Fruit fly (Drosophila melanogaster) whole organism, embryonic: ENCODE measurements around the gene Etfb.

Experiments used
- Aef1 ChIP-seq: fragments of 200-800 bp; sonication (Bioruptor generic); IDR thresholded peaks from 3 replicates; pipeline ENCODE4 v1.3.6; 2022; ENCODE audit warnings: missing biosample characterization, missing genetic modification characterization
- Asciz ChIP-seq: fragments of 200-800 bp; sonication (Bioruptor generic); optimal IDR thresholded peaks from 2 replicates; lab custom pipeline; 2017; ENCODE audit warnings: missing biosample characterization, mild to moderate bottlenecking, missing genetic modification characterization, missing genetic modification reagents
- Atf-2 ChIP-seq: fragments of 200-800 bp; sonication (Bioruptor generic); optimal IDR thresholded peaks from 2 replicates; lab custom pipeline; 2016; ENCODE audit warnings: missing biosample characterization, missing genetic modification characterization
- B-H2 ChIP-seq: fragments of 200-800 bp; sonication (Bioruptor generic); optimal IDR thresholded peaks from 2 replicates; lab custom pipeline; 2018; ENCODE audit warnings: missing biosample characterization, mild to moderate bottlenecking, missing genetic modification characterization
- CG10654 ChIP-seq: fragments of 200-800 bp; sonication (Bioruptor generic); optimal IDR thresholded peaks from 2 replicates; lab custom pipeline; 2016; ENCODE audit warnings: missing biosample characterization, missing genetic modification characterization
- CG12071 ChIP-seq: fragments of 200-800 bp; sonication (Bioruptor generic); optimal IDR thresholded peaks from 3 replicates; lab custom pipeline; 2018; ENCODE audit warnings: missing biosample characterization, mild to moderate bottlenecking, missing genetic modification characterization
- CG12299 ChIP-seq: fragments of 200-800 bp; sonication (Bioruptor generic); optimal IDR thresholded peaks from 2 replicates; lab custom pipeline; 2018; ENCODE audit warnings: missing biosample characterization, mild to moderate bottlenecking, missing genetic modification characterization
- CG14014 ChIP-seq: fragments of 200-800 bp; sonication (Bioruptor generic); IDR thresholded peaks from 2 replicates; pipeline ENCODE4 v1.3.6; 2022; ENCODE audit warnings: missing biosample characterization, missing genetic modification characterization
- CG14441 ChIP-seq: fragments of 200-800 bp; sonication (Bioruptor generic); IDR thresholded peaks from 2 replicates; pipeline ENCODE4 v1.3.6; 2022; ENCODE audit warnings: missing biosample characterization, missing genetic modification characterization
- CG17328 ChIP-seq: fragments of 200-800 bp; sonication (Bioruptor generic); IDR thresholded peaks from 2 replicates; pipeline ENCODE4 v1.3.6; 2022; ENCODE audit warnings: missing biosample characterization, missing genetic modification characterization
- CG17829 ChIP-seq: fragments of 200-800 bp; optimal IDR thresholded peaks from 2 replicates; lab custom pipeline; 2019; ENCODE audit warnings: missing biosample characterization, mild to moderate bottlenecking, missing genetic modification characterization, moderate library complexity
- CG2199 ChIP-seq: fragments of 200-800 bp; sonication (Bioruptor generic); IDR thresholded peaks from 3 replicates; pipeline ENCODE4 v1.3.6; 2022; ENCODE audit warnings: missing biosample characterization, missing genetic modification characterization
- CG2889 ChIP-seq: fragments of 200-800 bp; sonication (Bioruptor generic); IDR thresholded peaks from 3 replicates; pipeline ENCODE4 v1.3.6; 2022; ENCODE audit warnings: missing biosample characterization, missing genetic modification characterization
- CG30403 ChIP-seq: fragments of 200-800 bp; sonication (Bioruptor generic); optimal IDR thresholded peaks from 3 replicates; lab custom pipeline; 2016; ENCODE audit warnings: missing biosample characterization, missing genetic modification characterization
- CG31441 ChIP-seq: fragments of 200-800 bp; sonication (Bioruptor generic); IDR thresholded peaks from 2 replicates; pipeline ENCODE4 v1.3.6; 2022; ENCODE audit warnings: missing biosample characterization, missing genetic modification characterization
- CG3726 ChIP-seq: fragments of 200-800 bp; sonication (Bioruptor generic); IDR thresholded peaks from 3 replicates; pipeline ENCODE4, ENCODE4 v1.3.6; 2022; ENCODE audit warnings: missing biosample characterization, missing genetic modification characterization
- CG43689 ChIP-seq: fragments of 200-800 bp; sonication (Bioruptor generic); IDR thresholded peaks from 2 replicates; pipeline ENCODE4 v1.3.6; 2022; ENCODE audit warnings: missing biosample characterization, missing genetic modification characterization
- CG4854 ChIP-seq: fragments of 200-800 bp; sonication (Bioruptor generic); optimal IDR thresholded peaks from 2 replicates; lab custom pipeline; 2016; ENCODE audit warnings: missing biosample characterization, missing genetic modification characterization, inconsistent platforms
- CG7786 ChIP-seq: fragments of 200-800 bp; sonication (Bioruptor generic); optimal IDR thresholded peaks from 2 replicates; lab custom pipeline; 2016; ENCODE audit warnings: missing biosample characterization, missing genetic modification characterization
- CG9727 ChIP-seq: fragments of 200-800 bp; sonication (Bioruptor generic); optimal IDR thresholded peaks from 3 replicates; lab custom pipeline; 2017; ENCODE audit warnings: missing biosample characterization, mild to moderate bottlenecking, missing genetic modification characterization
- ERR ChIP-seq: fragments of 200-800 bp; sonication (Bioruptor generic); optimal IDR thresholded peaks from 2 replicates; lab custom pipeline; 2016; ENCODE audit warnings: missing biosample characterization, missing genetic modification characterization
- Ets65A ChIP-seq: fragments of 200-800 bp; sonication (Bioruptor generic); peaks from one replicate; lab custom pipeline; 2016; ENCODE audit warnings: missing biosample characterization, missing genetic modification characterization
- H2.0 ChIP-seq: fragments of 200-800 bp; sonication (Bioruptor generic); IDR thresholded peaks from 2 replicates; pipeline ENCODE4 v1.3.6; 2022; ENCODE audit warnings: missing biosample characterization, missing genetic modification characterization
- Oli ChIP-seq: fragments of 200-800 bp; sonication (Bioruptor generic); optimal IDR thresholded peaks from 2 replicates; lab custom pipeline; 2018; ENCODE audit warnings: missing biosample characterization, mild to moderate bottlenecking, missing genetic modification characterization, moderate library complexity
- Sry-δ ChIP-seq: fragments of 200-800 bp; sonication (Bioruptor generic); optimal IDR thresholded peaks from 2 replicates; lab custom pipeline; 2016; ENCODE audit warnings: missing biosample characterization, missing genetic modification characterization
- cato ChIP-seq: fragments of 200-800 bp; sonication (Bioruptor generic); optimal IDR thresholded peaks from 2 replicates; lab custom pipeline; 2016; ENCODE audit warnings: missing biosample characterization, missing genetic modification characterization, borderline replicate concordance
- corto ChIP-seq: fragments of 200-800 bp; sonication (Bioruptor generic); optimal IDR thresholded peaks from 2 replicates; lab custom pipeline; 2016; ENCODE audit warnings: missing biosample characterization, mild to moderate bottlenecking, missing genetic modification characterization, moderate library complexity
- dpn ChIP-seq, 2 experiments: fragments of 200-800 bp; sonication (Bioruptor generic); optimal IDR thresholded peaks; 3 replicates each; lab custom pipeline; 2016; ENCODE audit warnings: missing biosample characterization in 2 of 2, missing genetic modification characterization in 2 of 2
- fu2 ChIP-seq: fragments of 200-800 bp; sonication (Bioruptor generic); optimal IDR thresholded peaks from 2 replicates; lab custom pipeline; 2016; ENCODE audit warnings: missing biosample characterization, missing genetic modification characterization
- hkb ChIP-seq, 2 experiments: fragments of 200-800 bp in 1 of 2; fragments of >200 bp in 1 of 2; sonication (Bioruptor generic) in 1 of 2; IDR thresholded peaks in 1 of 2; optimal IDR thresholded peaks in 1 of 2; 2 replicates each; pipeline versions ENCODE4 v1.3.6 to Lab custom; 2017 to 2022; ENCODE audit warnings: missing biosample characterization in 1 of 2, missing genetic modification characterization in 1 of 2
- ind ChIP-seq: fragments of 200-800 bp; sonication (Bioruptor generic); optimal IDR thresholded peaks from 3 replicates; lab custom pipeline; 2016; ENCODE audit warnings: missing biosample characterization, missing genetic modification characterization
- insv ChIP-seq, 2 experiments: fragments of 200-800 bp; sonication (Bioruptor generic); optimal IDR thresholded peaks; 3 replicates each; lab custom pipeline; 2016 to 2018; ENCODE audit warnings: missing biosample characterization in 2 of 2, missing genetic modification characterization in 2 of 2
- kay ChIP-seq: fragments of 200-800 bp; sonication (Bioruptor generic); optimal IDR thresholded peaks from 2 replicates; lab custom pipeline; 2016; ENCODE audit warnings: missing biosample characterization, missing genetic modification characterization
- kni ChIP-seq: fragments of 200-800 bp; sonication (Bioruptor generic); optimal IDR thresholded peaks from 3 replicates; lab custom pipeline; 2017; ENCODE audit warnings: mild to moderate bottlenecking, missing biosample characterization, missing genetic modification reagents, missing genetic modification characterization
- mld ChIP-seq: fragments of 200-800 bp; sonication (Bioruptor generic); IDR thresholded peaks from 3 replicates; pipeline ENCODE4 v1.3.6; 2022; ENCODE audit warnings: missing biosample characterization, missing genetic modification characterization; ENCODE audit not compliant: partially characterized antibody
- nerfin-2 ChIP-seq: fragments of 200-800 bp; sonication (Bioruptor generic); IDR thresholded peaks from 2 replicates; pipeline ENCODE4 v1.3.6; 2022; ENCODE audit warnings: missing biosample characterization, missing genetic modification characterization; ENCODE audit not compliant: partially characterized antibody
- nom ChIP-seq: fragments of 200-800 bp; sonication (Bioruptor generic); optimal IDR thresholded peaks from 2 replicates; lab custom pipeline; 2017; ENCODE audit warnings: missing biosample characterization, missing genetic modification characterization, mild to moderate bottlenecking, moderate library complexity, missing genetic modification reagents
- pan ChIP-seq, 4 experiments: fragments of >200 bp in 3 of 4; fragments of 200-800 bp in 1 of 4; sonication (Bioruptor generic) in 1 of 4; optimal IDR thresholded peaks in 3 of 4; IDR thresholded peaks in 1 of 4; 2 replicates each; pipeline versions ENCODE4 v1.3.6 to Lab custom; 2017 to 2022; ENCODE audit warnings: missing biosample characterization in 2 of 4, missing genetic modification characterization in 2 of 4, mixed read lengths in 1 of 4
- prd ChIP-seq, 3 experiments: fragments of >200 bp in 2 of 3; fragments of 200-800 bp in 1 of 3; sonication (Bioruptor generic) in 1 of 3; optimal IDR thresholded peaks in 2 of 3; IDR thresholded peaks in 1 of 3; 2 replicates in 2 of 3; 3 replicates in 1 of 3; pipeline versions ENCODE4 v1.3.6 to Lab custom; 2017 to 2022; ENCODE audit warnings: missing biosample characterization in 1 of 3, missing genetic modification characterization in 1 of 3
- pros ChIP-seq: fragments of 200-800 bp; sonication (Bioruptor generic); optimal IDR thresholded peaks from 3 replicates; lab custom pipeline; 2019; ENCODE audit warnings: missing biosample characterization, mild to moderate bottlenecking, missing genetic modification characterization, moderate library complexity
- sens ChIP-seq: fragments of 200-800 bp; sonication (Bioruptor generic); peaks from one replicate; lab custom pipeline; 2016; ENCODE audit warnings: missing biosample characterization, missing genetic modification characterization
- shn ChIP-seq: fragments of 200-800 bp; sonication (Bioruptor generic); optimal IDR thresholded peaks from 3 replicates; lab custom pipeline; 2016; ENCODE audit warnings: missing biosample characterization, missing genetic modification characterization
- stwl ChIP-seq: fragments of 200-800 bp; sonication (Bioruptor generic); optimal IDR thresholded peaks from 3 replicates; lab custom pipeline; 2018; ENCODE audit warnings: missing biosample characterization, mild to moderate bottlenecking, missing genetic modification characterization, moderate library complexity
- tgo ChIP-seq: fragments of 200-800 bp; sonication (Bioruptor generic); IDR thresholded peaks from 3 replicates; pipeline ENCODE4 v1.3.6; 2022; ENCODE audit warnings: missing biosample characterization, missing genetic modification characterization
- ttk ChIP-seq: fragments of 200-800 bp; sonication (Bioruptor generic); IDR thresholded peaks from 2 replicates; pipeline ENCODE4 v2.1.2; 2022; ENCODE audit warnings: missing biosample characterization, missing genetic modification characterization
- yki ChIP-seq: fragments of >200 bp; optimal IDR thresholded peaks from 3 replicates; lab custom pipeline; 2018
- zen2 ChIP-seq: fragments of 200-800 bp; sonication (Bioruptor generic); IDR thresholded peaks from 3 replicates; pipeline ENCODE4 v1.3.6; 2022; ENCODE audit warnings: missing biosample characterization, missing genetic modification characterization; ENCODE audit not compliant: partially characterized antibody

Gene Etfb

dm6 chr3R:29786016-29786996 lies 16.4 kb downstream of the Etfb start (continued):
- TF ChIP-seq corto (GFP tag; lab: Kevin White, UChicago) = peak; percentile 46
- TF ChIP-seq CG17328 (GFP tag; lab: Robert Waterston, UW) = peak; percentile 28; the same call in 1 of the 2 replicates
- TF ChIP-seq CG12071 (GFP tag; lab: Kevin White, UChicago) = no peak
- TF ChIP-seq CG12299 (tag; lab: Kevin White, UChicago) = no peak
- TF ChIP-seq ERR (GFP tag; lab: Kevin White, UChicago) = no peak
- TF ChIP-seq B-H2 (GFP tag; lab: Kevin White, UChicago) = no peak
- no peak for TF ChIP-seq CG9727 (GFP tag; lab: Kevin White, UChicago)
- TF ChIP-seq hkb (optimal IDR thresholded peaks at IDR 0.05; lab: Kevin White, UChicago) = no peak
- TF ChIP-seq hkb (GFP tag; IDR thresholded peaks at IDR 0.05; lab: Robert Waterston, UW) = peak; percentile 41; the same call in 1 of the 2 replicates
- no peak for TF ChIP-seq Oli
- no peak for TF ChIP-seq prd (optimal IDR thresholded peaks at IDR 0.05; lab: Kevin White, UChicago)
- peak; percentile 49; the same call in 1 of the 3 replicates for TF ChIP-seq prd (GFP tag; IDR thresholded peaks at IDR 0.05; lab: Robert Waterston, UW)
- TF ChIP-seq CG2889 (GFP tag; lab: Robert Waterston, UW) = 0 out of 3 replicates have a peak, but pooled peaks have one; percentile 9
- TF ChIP-seq ind (GFP tag; lab: Kevin White, UChicago) = peak; percentile 16
- no peak for TF ChIP-seq cato (GFP tag; lab: Kevin White, UChicago)
- TF ChIP-seq dpn (GFP tag; optimal IDR thresholded peaks at IDR 0.05; lab: Kevin White, UChicago) = no peak
- no peak for TF ChIP-seq nom (GFP tag; lab: Kevin White, UChicago)
- no peak for TF ChIP-seq mld (GFP tag; lab: Robert Waterston, UW)
- TF ChIP-seq CG30403 (GFP tag; lab: Kevin White, UChicago) = no peak
- TF ChIP-seq kay (GFP tag; lab: Kevin White, UChicago) = peak; percentile 5
- TF ChIP-seq CG17829 = no peak
- no peak for TF ChIP-seq Asciz
- 0 out of 3 replicates have a peak, but pooled peaks have one; percentile 47 for TF ChIP-seq CG3726 (GFP tag; lab: Robert Waterston, UW)
- peak; percentile 56 for TF ChIP-seq CG14441
- TF ChIP-seq Atf-2 (GFP tag; lab: Kevin White, UChicago) = no peak
- TF ChIP-seq sens (GFP tag; lab: Kevin White, UChicago) = peak; percentile 80
- TF ChIP-seq stwl (tag; lab: Kevin White, UChicago) = no peak
- TF ChIP-seq CG14014 = 0 out of 2 replicates have a peak, but pooled peaks have one; percentile 26
- no peak for TF ChIP-seq zen2 (GFP tag; lab: Robert Waterston, UW)
- no peak for TF ChIP-seq kni (GFP tag; lab: Kevin White, UChicago)
- TF ChIP-seq yki = no peak
- TF ChIP-seq CG31441 (GFP tag; lab: Robert Waterston, UW) = no peak
- TF ChIP-seq shn (GFP tag; lab: Kevin White, UChicago) = no peak
- 0 out of 2 replicates have a peak, but pooled peaks have one; percentile 28 for TF ChIP-seq ttk (GFP tag; lab: Robert Waterston, UW)
- peak; percentile 87 for TF ChIP-seq Ets65A (GFP tag; lab: Kevin White, UChicago)
- TF ChIP-seq insv (GFP tag; optimal IDR thresholded peaks at IDR 0.05; lab: Kevin White, UChicago) = no peak
- no peak for TF ChIP-seq nerfin-2 (GFP tag; lab: Robert Waterston, UW)
- TF ChIP-seq pan (optimal IDR thresholded peaks at IDR 0.05; lab: Kevin White, UChicago) = no peak
- TF ChIP-seq pan (GFP tag; optimal IDR thresholded peaks at IDR 0.05 in 1 of 2, IDR thresholded peaks at IDR 0.05 in 1 of 2) = peak in 1 of 2 experiments; percentile 57
- no peak for TF ChIP-seq pros (GFP tag; lab: Kevin White, UChicago)
- TF ChIP-seq CG7786 (GFP tag; lab: Kevin White, UChicago) = no peak
- TF ChIP-seq CG10654 = no peak
- TF ChIP-seq CG4854 (GFP tag; lab: Kevin White, UChicago) = peak; percentile 2
- TF ChIP-seq fu2 (GFP tag; lab: Kevin White, UChicago) = no peak
- no peak for TF ChIP-seq CG43689 (GFP tag; lab: Robert Waterston, UW)
- no peak for TF ChIP-seq H2.0
- no peak for TF ChIP-seq CG2199 (GFP tag; lab: Robert Waterston, UW)
- TF ChIP-seq tgo (GFP tag; lab: Robert Waterston, UW) = 0 out of 3 replicates have a peak, but pooled peaks have one; percentile 14
- TF ChIP-seq Aef1 (GFP tag; lab: Robert Waterston, UW) = peak; percentile 39; the same call in 1 of the 3 replicates
- TF ChIP-seq Sry-δ (GFP tag; lab: Kevin White, UChicago) = no peak
